Worm (Caenorhabditis elegans) whole organism, L4 larva: ENCODE results near the gene F56C9.6.

Source experiments
- R02D3.7 ChIP-seq: fragments of 150-350 bp; sonication (generic microtip); optimal IDR thresholded peaks from 3 replicates; lab custom pipeline; 2014; ENCODE audit warnings: missing biosample characterization, missing genetic modification characterization
- Y48G9A.11 ChIP-seq: fragments of 200-800 bp; sonication (Bioruptor generic); IDR thresholded peaks from 2 replicates; pipeline ENCODE4 v1.3.6; 2022; ENCODE audit warnings: missing genetic modification reagents, missing genetic modification characterization, missing compliant biosample characterization
- aly-2 ChIP-seq: sonication (generic microtip); optimal IDR thresholded peaks from 2 replicates; lab custom pipeline; 2018; ENCODE audit warnings: missing biosample characterization, missing genetic modification characterization
- ceh-82 ChIP-seq: sonication (generic microtip); optimal IDR thresholded peaks from 2 replicates; lab custom pipeline; 2017; ENCODE audit warnings: missing biosample characterization, missing genetic modification characterization
- ces-1 ChIP-seq: fragments of 150-350 bp; sonication (generic microtip); optimal IDR thresholded peaks from 4 replicates; lab custom pipeline; 2014; ENCODE audit warnings: missing biosample characterization, missing genetic modification reagents, missing genetic modification characterization
- ctbp-1 ChIP-seq: fragments of 200-800 bp; sonication (Bioruptor generic); IDR thresholded peaks from 2 replicates; pipeline ENCODE4 v1.3.6; 2022; ENCODE audit warnings: missing genetic modification reagents, missing genetic modification characterization, missing compliant biosample characterization
- daf-16 ChIP-seq, 3 experiments: sonication (generic microtip); optimal IDR thresholded peaks; 2 replicates each; lab custom pipeline; 2016 to 2017; ENCODE audit warnings: missing genetic modification characterization in 3 of 3, missing genetic modification reagents in 3 of 3, mild to moderate bottlenecking in 2 of 3, missing compliant biosample characterization in 2 of 3, missing biosample characterization in 1 of 3, moderate library complexity in 1 of 3
- daf-19 ChIP-seq: fragments of 200-800 bp; sonication (Bioruptor generic); conservative IDR thresholded peaks from 2 replicates; pipeline ENCODE4 v1.3.6; 2022; ENCODE audit warnings: missing genetic modification characterization, missing compliant biosample characterization
- nhr-77 ChIP-seq: fragments of 150-350 bp; optimal IDR thresholded peaks from 2 replicates; lab custom pipeline; 2014; ENCODE audit warnings: missing biosample characterization, missing genetic modification characterization
- pqm-1 ChIP-seq: sonication (generic microtip); optimal IDR thresholded peaks from 2 replicates; lab custom pipeline; 2017; ENCODE audit warnings: missing biosample characterization, missing genetic modification characterization
- skn-1 ChIP-seq: fragments of 150-350 bp; optimal IDR thresholded peaks from 2 replicates; lab custom pipeline; 2014; ENCODE audit warnings: missing biosample characterization, missing genetic modification characterization

ce11 chrIII:7297045-7297680 lies 13.4 kb downstream of the F56C9.6 start:
- TF ChIP-seq pqm-1: no peak
- TF ChIP-seq ces-1 (GFP tag; lab: Kevin White, UChicago): no peak
- TF ChIP-seq daf-16 (GFP tag; optimal IDR thresholded peaks at IDR 0.05; lab: Kevin White, UChicago): no peak
- TF ChIP-seq daf-16 (tag; optimal IDR thresholded peaks at IDR 0.05; lab: Kevin White, UChicago): no peak
- TF ChIP-seq ceh-82 (tag; lab: Kevin White, UChicago): no peak
- TF ChIP-seq daf-19 (GFP tag; lab: Robert Waterston, UW): no peak
- no peak for TF ChIP-seq nhr-77
- no peak for TF ChIP-seq skn-1 (tag; lab: Kevin White, UChicago)
- TF ChIP-seq ctbp-1 (GFP tag; lab: Robert Waterston, UW): no peak
- no peak for TF ChIP-seq Y48G9A.11 (GFP tag; lab: Robert Waterston, UW)
- TF ChIP-seq R02D3.7 (tag; lab: Kevin White, UChicago): no peak
- no peak for TF ChIP-seq aly-2
